Worm (Caenorhabditis elegans) whole organism, L4/young adult: ENCODE results near the gene F19F10.14.

Experiments used
- W03F9.2 ChIP-seq: fragments of 150-350 bp; optimal IDR thresholded peaks from 2 replicates; lab custom pipeline; 2014; ENCODE audit warnings: missing biosample characterization, missing genetic modification characterization
- dao-5 ChIP-seq: sonication (generic microtip); optimal IDR thresholded peaks from 2 replicates; lab custom pipeline; 2016; ENCODE audit warnings: missing genotype, missing genetic modification characterization, moderate library complexity, missing compliant biosample characterization
- him-1 ChIP-seq: sonication (generic microtip); optimal IDR thresholded peaks from 2 replicates; lab custom pipeline; 2016; ENCODE audit warnings: missing genotype, missing genetic modification reagents, missing genetic modification characterization, missing compliant biosample characterization

ce11 chrV:7609698-7610420 is 39.0 kb upstream of the F19F10.14 start, which contains the start of the genes folt-3 and clec-214:
- TF ChIP-seq W03F9.2 (tag; lab: Kevin White, UChicago) (no peak), dao-5 (tag; lab: Kevin White, UChicago) (no peak), him-1 (tag; lab: Kevin White, UChicago) (no peak)
